Fruit fly (Drosophila melanogaster): Measurements from ENCODE around the gene CG4598.

CG4598 gene

dm6 chr2L:9947265-9947664 is 28.8 kb downstream of the CG4598 start, which contains the start of gene CG5853 (continued):
- TF ChIP-seq slp2 (GFP tag; optimal IDR thresholded peaks at IDR 0.05) (no peak), Sry-δ (GFP tag; optimal IDR thresholded peaks at IDR 0.05) (no peak), Optix (GFP tag; IDR thresholded peaks at IDR 0.05) (0 out of 3 replicates have a peak, but pooled peaks have one; percentile 35), Fer3 (tag; optimal IDR thresholded peaks at IDR 0.05) (peak; percentile 21), ac (GFP tag; optimal IDR thresholded peaks at IDR 0.05) (no peak), CG17612 (GFP tag; IDR thresholded peaks at IDR 0.05) (no peak), zen2 (GFP tag; IDR thresholded peaks at IDR 0.05; ENCODE audit: partially characterized antibody) (no peak), otp (GFP tag; IDR thresholded peaks at IDR 0.05) (no peak), oc (tag; optimal IDR thresholded peaks at IDR 0.05) (no peak), CG15696 (tag; optimal IDR thresholded peaks at IDR 0.05) (no peak), Taf1 (GFP tag; IDR thresholded peaks at IDR 0.05) (no peak), lola (GFP tag; optimal IDR thresholded peaks at IDR 0.05) (no peak), CG14050 (GFP tag; IDR thresholded peaks at IDR 0.05) (no peak), Sox102F (GFP tag; optimal IDR thresholded peaks at IDR 0.05) (no peak), YL-1 (GFP tag; optimal IDR thresholded peaks at IDR 0.05) (no peak), vvl (GFP tag; IDR thresholded peaks at IDR 0.05) (no peak), CG4404 (GFP tag; IDR thresholded peaks at IDR 0.05) (no peak), ase (GFP tag; IDR thresholded peaks at IDR 0.05) (no peak), CG42726 (GFP tag; IDR thresholded peaks at IDR 0.05; ENCODE audit: partially characterized antibody) (no peak), gsb (GFP tag; IDR thresholded peaks at IDR 0.05) (no peak), Dip3 (GFP tag; optimal IDR thresholded peaks at IDR 0.05) (no peak), da (GFP tag; optimal IDR thresholded peaks at IDR 0.05) (no peak), slbo (GFP tag; IDR thresholded peaks at IDR 0.05) (no peak), ash1 (GFP tag; optimal IDR thresholded peaks at IDR 0.05) (peak; percentile 52), Xbp1 (GFP tag; optimal IDR thresholded peaks at IDR 0.05) (no peak), CG15514 (GFP tag; optimal IDR thresholded peaks at IDR 0.05) (peak; percentile 25), CG18599 (GFP tag; optimal IDR thresholded peaks at IDR 0.05) (peak; percentile 43), NfI (GFP tag; optimal IDR thresholded peaks at IDR 0.05) (no peak), CG2202 (tag; optimal IDR thresholded peaks at IDR 0.05) (no peak), Tbp (GFP tag; optimal IDR thresholded peaks at IDR 0.05) (no peak), CG12744 (GFP tag; optimal IDR thresholded peaks at IDR 0.05) (no peak), CG7963 (GFP tag; IDR thresholded peaks at IDR 0.05; ENCODE audit: partially characterized antibody) (no peak), CG1792 (GFP tag; optimal IDR thresholded peaks at IDR 0.05) (no peak), CG2120 (GFP tag; optimal IDR thresholded peaks at IDR 0.05) (no peak), pho (GFP tag; optimal IDR thresholded peaks at IDR 0.05) (peak; percentile 7), Mes4 (GFP tag; optimal IDR thresholded peaks at IDR 0.05) (no peak), CG10209 (GFP tag; optimal IDR thresholded peaks at IDR 0.05) (no peak), chif (GFP tag; optimal IDR thresholded peaks at IDR 0.05) (no peak), nmo (GFP tag; optimal IDR thresholded peaks at IDR 0.05) (no peak), NK7.1 (GFP tag; optimal IDR thresholded peaks at IDR 0.05) (no peak), pum (GFP tag; optimal IDR thresholded peaks at IDR 0.05) (no peak), Doc3 (GFP tag; IDR thresholded peaks at IDR 0.05; ENCODE audit: partially characterized antibody) (no peak), CG9215 (GFP tag; IDR thresholded peaks at IDR 0.05) (no peak), zf30C (GFP tag; optimal IDR thresholded peaks at IDR 0.05) (no peak), CG11456 (GFP tag; IDR thresholded peaks at IDR 0.05) (no peak), nau (GFP tag; optimal IDR thresholded peaks at IDR 0.05) (no peak), Atf3 (GFP tag; optimal IDR thresholded peaks at IDR 0.05) (no peak), CG10654 (GFP tag; optimal IDR thresholded peaks at IDR 0.05) (no peak), Dll (GFP tag; IDR thresholded peaks at IDR 0.05; ENCODE audit: partially characterized antibody) (no peak), Dref (GFP tag; IDR thresholded peaks at IDR 0.05) (peak; percentile 34; the same call in 1 of the 2 replicates), schlank (tag; optimal IDR thresholded peaks at IDR 0.05) (no peak)

All from whole organism, embryonic.